Fruit fly (Drosophila melanogaster) whole organism, pupa: ENCODE measurements around the gene CG4582.

Source experiments
- CG10348 ChIP-seq: fragments of 200-800 bp; sonication (Bioruptor generic); IDR thresholded peaks from 2 replicates; pipeline ENCODE4 v1.3.6; 2022; ENCODE audit warnings: missing biosample characterization, missing genetic modification characterization
- CG12605 ChIP-seq: fragments of 200-800 bp; sonication (Bioruptor generic); IDR thresholded peaks from 2 replicates; pipeline ENCODE4 v1.3.6; 2022; ENCODE audit warnings: missing biosample characterization, missing genetic modification characterization
- CG13204 ChIP-seq: fragments of 200-800 bp; sonication (Bioruptor generic); optimal IDR thresholded peaks from 2 replicates; lab custom pipeline; 2018; ENCODE audit warnings: missing biosample characterization, mild to moderate bottlenecking, missing genetic modification characterization, moderate library complexity
- CG14655 ChIP-seq: fragments of 200-800 bp; sonication (Bioruptor generic); optimal IDR thresholded peaks from 3 replicates; lab custom pipeline; 2017; ENCODE audit warnings: mild to moderate bottlenecking, missing biosample characterization, missing genetic modification reagents, missing genetic modification characterization
- CG15710 ChIP-seq: fragments of 200-800 bp; sonication (Bioruptor generic); optimal IDR thresholded peaks from 2 replicates; lab custom pipeline; 2018; ENCODE audit warnings: missing biosample characterization, mild to moderate bottlenecking, missing genetic modification characterization, moderate library complexity
- CG17806 ChIP-seq: fragments of 200-800 bp; sonication (Bioruptor generic); optimal IDR thresholded peaks from 2 replicates; lab custom pipeline; 2018; ENCODE audit warnings: missing biosample characterization, mild to moderate bottlenecking, missing genetic modification characterization, moderate library complexity
- CG32121 ChIP-seq: fragments of 200-800 bp; sonication (Bioruptor generic); IDR thresholded peaks from 2 replicates; pipeline ENCODE4 v1.3.6; 2022; ENCODE audit warnings: missing biosample characterization, missing genetic modification characterization
- CG34367 ChIP-seq: fragments of 200-800 bp; sonication (Bioruptor generic); optimal IDR thresholded peaks from 2 replicates; lab custom pipeline; 2018; ENCODE audit warnings: missing biosample characterization, mild to moderate bottlenecking, missing genetic modification characterization
- CG4496 ChIP-seq: fragments of 200-800 bp; sonication (Bioruptor generic); IDR thresholded peaks from 3 replicates; pipeline ENCODE4 v1.3.6; 2022; ENCODE audit warnings: missing biosample characterization, missing genetic modification characterization
- CG8159 ChIP-seq: fragments of 200-800 bp; sonication (Bioruptor generic); optimal IDR thresholded peaks from 3 replicates; lab custom pipeline; 2018; ENCODE audit warnings: missing biosample characterization, mild to moderate bottlenecking, missing genetic modification characterization, moderate library complexity
- CG8301 ChIP-seq: fragments of 200-800 bp; sonication (Bioruptor generic); optimal IDR thresholded peaks from 2 replicates; lab custom pipeline; 2018; ENCODE audit warnings: missing biosample characterization, mild to moderate bottlenecking, missing genetic modification characterization
- CG9948 ChIP-seq: fragments of 200-800 bp; sonication (Bioruptor generic); optimal IDR thresholded peaks from 2 replicates; lab custom pipeline; 2018; ENCODE audit warnings: missing biosample characterization, mild to moderate bottlenecking, missing genetic modification characterization, moderate library complexity
- D1 ChIP-seq: fragments of 200-800 bp; sonication (Bioruptor generic); optimal IDR thresholded peaks from 2 replicates; lab custom pipeline; 2018; ENCODE audit warnings: missing biosample characterization, mild to moderate bottlenecking, missing genetic modification characterization, moderate library complexity
- EcR ChIP-seq: fragments of 200-800 bp; sonication (Bioruptor generic); optimal IDR thresholded peaks from 3 replicates; lab custom pipeline; 2019; ENCODE audit warnings: missing biosample characterization, missing genetic modification characterization, mild to moderate bottlenecking, moderate library complexity, missing genetic modification reagents
- Ets98B ChIP-seq: fragments of 200-800 bp; sonication (Bioruptor generic); IDR thresholded peaks from 2 replicates; pipeline ENCODE4 v1.3.6; 2022; ENCODE audit warnings: missing biosample characterization, missing genetic modification characterization
- Pif1A ChIP-seq: fragments of 200-800 bp; sonication (Bioruptor generic); optimal IDR thresholded peaks from 3 replicates; lab custom pipeline; 2016; ENCODE audit warnings: missing biosample characterization, missing genetic modification characterization
- Pif1B ChIP-seq: fragments of 200-800 bp; sonication (Bioruptor generic); optimal IDR thresholded peaks from 3 replicates; lab custom pipeline; 2016; ENCODE audit warnings: missing biosample characterization, missing genetic modification characterization
- Snoo ChIP-seq: fragments of 200-800 bp; sonication (Bioruptor generic); optimal IDR thresholded peaks from 3 replicates; lab custom pipeline; 2017; ENCODE audit warnings: missing biosample characterization, mild to moderate bottlenecking, missing genetic modification characterization, inconsistent platforms
- fd96Ca ChIP-seq: fragments of 200-800 bp; sonication (Bioruptor generic); IDR thresholded peaks from 3 replicates; pipeline ENCODE4 v1.3.6; 2022; ENCODE audit warnings: missing biosample characterization, missing genetic modification characterization
- gl ChIP-seq: fragments of 200-800 bp; sonication (Bioruptor generic); optimal IDR thresholded peaks from 2 replicates; lab custom pipeline; 2018; ENCODE audit warnings: missing biosample characterization, mild to moderate bottlenecking, missing genetic modification characterization
- rn ChIP-seq: fragments of 200-800 bp; sonication (Bioruptor generic); IDR thresholded peaks from 2 replicates; pipeline ENCODE4 v1.3.6; 2022; ENCODE audit warnings: missing biosample characterization, missing genetic modification characterization

CG4582 gene

DNA sequence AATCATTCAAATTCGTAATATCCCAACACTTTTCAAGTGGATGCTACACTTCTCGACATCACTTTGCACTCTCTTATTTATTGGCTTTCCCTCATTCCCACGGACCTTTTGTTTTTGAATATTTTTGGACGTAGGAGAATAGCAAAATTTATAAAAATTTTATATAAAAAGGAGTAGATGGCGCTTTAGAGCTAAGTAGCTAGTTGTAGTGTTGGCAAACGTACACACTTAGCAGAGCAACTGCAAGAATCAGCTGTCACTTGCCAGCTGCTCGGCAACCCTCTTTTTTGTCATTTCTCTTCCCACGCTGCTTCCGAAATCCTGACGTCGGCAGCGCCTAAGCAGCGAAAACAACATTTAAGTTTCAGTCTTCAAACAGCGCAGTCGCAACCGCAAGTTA, 11.1 kb upstream of the CG4582 start:
- TF ChIP-seq CG4496 (GFP tag; lab: Robert Waterston, UW): no peak
- TF ChIP-seq Ets98B: no peak
- TF ChIP-seq rn (GFP tag; lab: Robert Waterston, UW): no peak
- TF ChIP-seq Pif1B (GFP tag; lab: Kevin White, UChicago): no peak
- no peak for TF ChIP-seq CG13204 (GFP tag; lab: Kevin White, UChicago)
- TF ChIP-seq Pif1A (GFP tag; lab: Kevin White, UChicago): no peak
- no peak for TF ChIP-seq CG17806 (tag; lab: Kevin White, UChicago)
- no peak for TF ChIP-seq Snoo (tag; lab: Kevin White, UChicago)
- TF ChIP-seq EcR (GFP tag; lab: Kevin White, UChicago): no peak
- no peak for TF ChIP-seq CG10348 (GFP tag; lab: Robert Waterston, UW)
- no peak for TF ChIP-seq CG15710 (tag; lab: Kevin White, UChicago)
- no peak for TF ChIP-seq CG12605
- TF ChIP-seq CG8301 (tag; lab: Kevin White, UChicago): no peak
- no peak for TF ChIP-seq CG34367 (tag; lab: Kevin White, UChicago)
- no peak for TF ChIP-seq CG14655 (GFP tag; lab: Kevin White, UChicago)
- TF ChIP-seq fd96Ca (GFP tag; lab: Robert Waterston, UW): no peak
- TF ChIP-seq CG9948: no peak

DNA sequence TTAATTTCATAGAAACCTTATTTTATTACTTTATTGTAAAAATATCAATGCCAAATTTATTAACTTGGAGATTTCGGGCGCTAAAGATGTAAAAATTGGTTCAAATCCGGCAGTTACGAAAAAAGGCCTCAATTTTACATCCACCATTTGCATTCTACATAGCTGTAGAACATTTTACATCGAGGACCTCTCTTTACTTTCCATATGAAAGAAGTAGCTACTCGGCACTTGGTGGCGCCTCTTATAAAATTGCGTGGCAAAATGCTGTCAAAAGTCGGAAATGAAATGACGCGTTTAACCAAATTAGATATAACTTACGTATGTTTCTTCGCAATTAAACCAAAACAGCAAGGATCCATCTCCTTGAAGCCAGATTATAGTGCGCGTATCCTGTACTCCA, 8.5 kb upstream of the CG4582 start:
- TF ChIP-seq Pif1B (GFP tag; lab: Kevin White, UChicago): no peak
- no peak for TF ChIP-seq fd96Ca (GFP tag; lab: Robert Waterston, UW)
- TF ChIP-seq CG4496 (GFP tag; lab: Robert Waterston, UW): no peak
- no peak for TF ChIP-seq gl (tag; lab: Kevin White, UChicago)
- no peak for TF ChIP-seq CG17806 (tag; lab: Kevin White, UChicago)
- no peak for TF ChIP-seq CG10348 (GFP tag; lab: Robert Waterston, UW)
- TF ChIP-seq EcR (GFP tag; lab: Kevin White, UChicago): no peak
- TF ChIP-seq Ets98B: no peak
- no peak for TF ChIP-seq CG15710 (tag; lab: Kevin White, UChicago)
- no peak for TF ChIP-seq CG8159 (tag; lab: Kevin White, UChicago)

- no peak for TF ChIP-seq Snoo (tag; lab: Kevin White, UChicago)
- TF ChIP-seq CG9948: no peak
- TF ChIP-seq CG13204 (GFP tag; lab: Kevin White, UChicago): no peak
- no peak for TF ChIP-seq D1 (tag; lab: Kevin White, UChicago)
Measured at dm6 chr3R:25590850-25591410, 8.0 kb upstream of the CG4582 start.

dm6 chr3R:25589168-25589567, 6.2 kb upstream of the CG4582 start:
- TF ChIP-seq CG13204 (GFP tag; lab: Kevin White, UChicago) (no peak), CG32121 (no peak), CG8301 (tag; lab: Kevin White, UChicago) (no peak), CG17806 (tag; lab: Kevin White, UChicago) (no peak)
- TF ChIP-seq, all 21 proteins: peak for 0

DNA sequence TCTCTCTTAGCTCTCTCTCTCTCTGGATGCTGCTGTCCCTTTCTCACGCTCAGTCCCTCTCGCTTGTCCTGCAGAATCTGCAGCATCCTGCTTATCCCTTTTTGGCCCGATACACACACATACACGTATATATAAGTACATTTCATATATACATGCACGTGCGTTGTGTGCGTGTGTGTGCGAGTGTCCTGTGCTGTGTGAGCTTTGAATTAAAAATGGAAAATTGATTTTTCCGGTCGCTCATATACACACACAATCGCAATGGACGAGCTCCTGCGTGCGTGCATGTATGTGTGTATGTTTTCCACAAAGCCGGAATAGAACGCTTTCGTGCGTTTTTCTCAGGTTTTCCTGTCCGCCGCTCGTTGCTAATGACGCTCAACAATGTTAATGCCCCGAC, 5.5 kb upstream of the CG4582 start:
- no peak for TF ChIP-seq CG10348 (GFP tag; lab: Robert Waterston, UW)
- no peak for TF ChIP-seq CG8301 (tag; lab: Kevin White, UChicago)
- no peak for TF ChIP-seq CG15710 (tag; lab: Kevin White, UChicago)
- no peak for TF ChIP-seq CG4496 (GFP tag; lab: Robert Waterston, UW)
- TF ChIP-seq Pif1A (GFP tag; lab: Kevin White, UChicago): no peak
- no peak for TF ChIP-seq CG32121
- no peak for TF ChIP-seq fd96Ca (GFP tag; lab: Robert Waterston, UW)
- TF ChIP-seq CG12605: no peak
- TF ChIP-seq CG13204 (GFP tag; lab: Kevin White, UChicago): no peak
- no peak for TF ChIP-seq CG14655 (GFP tag; lab: Kevin White, UChicago)
- no peak for TF ChIP-seq EcR (GFP tag; lab: Kevin White, UChicago)
- no peak for TF ChIP-seq CG34367 (tag; lab: Kevin White, UChicago)
- no peak for TF ChIP-seq rn (GFP tag; lab: Robert Waterston, UW)
- no peak for TF ChIP-seq Snoo (tag; lab: Kevin White, UChicago)
- TF ChIP-seq CG9948: no peak
- TF ChIP-seq CG17806 (tag; lab: Kevin White, UChicago): no peak
- no peak for TF ChIP-seq Ets98B
- TF ChIP-seq CG8159 (tag; lab: Kevin White, UChicago): no peak

DNA sequence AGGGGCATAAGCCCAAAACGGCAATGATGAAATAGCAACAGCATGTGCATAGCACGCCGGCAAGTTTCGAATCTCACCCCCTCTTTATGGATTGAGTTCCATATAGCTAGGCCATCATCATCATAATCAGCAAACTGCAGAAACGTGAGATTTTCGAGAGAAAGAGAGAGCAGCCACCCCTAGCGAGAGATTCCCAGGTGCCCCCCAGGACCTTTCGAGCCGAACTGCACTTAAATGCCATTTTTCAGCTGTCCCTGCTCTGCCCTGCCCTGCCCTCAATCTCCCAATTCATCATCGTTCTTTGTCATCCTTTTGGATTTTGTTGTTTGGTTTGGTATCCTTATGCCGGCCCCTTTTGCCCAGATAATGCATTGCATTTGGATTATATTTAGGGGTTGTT, 4.7 kb upstream of the CG4582 start:
- TF ChIP-seq Pif1B (GFP tag; lab: Kevin White, UChicago): no peak
- TF ChIP-seq EcR (GFP tag; lab: Kevin White, UChicago): no peak
- no peak for TF ChIP-seq Pif1A (GFP tag; lab: Kevin White, UChicago)
- no peak for TF ChIP-seq gl (tag; lab: Kevin White, UChicago)
- TF ChIP-seq CG14655 (GFP tag; lab: Kevin White, UChicago): no peak
- TF ChIP-seq CG34367 (tag; lab: Kevin White, UChicago): no peak
- TF ChIP-seq Ets98B: no peak

DNA sequence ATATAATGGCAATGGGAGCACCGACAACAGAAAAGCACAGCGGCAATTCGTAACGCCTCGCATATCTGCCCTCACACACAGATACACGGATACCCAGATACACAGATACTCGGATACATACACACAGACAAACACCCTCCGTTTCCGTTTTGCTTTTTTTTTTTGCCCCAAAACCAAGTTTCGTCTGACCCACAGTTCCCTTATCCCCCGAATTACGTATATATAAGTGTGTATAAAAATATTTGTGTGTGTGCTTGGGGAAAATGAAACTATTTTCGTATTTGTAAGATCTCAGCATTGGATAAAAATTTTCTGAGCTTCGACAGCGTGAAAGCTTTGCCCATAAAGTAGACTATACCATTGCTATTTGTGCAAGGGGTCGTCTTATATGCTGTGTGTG, 23.6 kb downstream of the CG4582 start:
- TF ChIP-seq Snoo (tag; lab: Kevin White, UChicago) (no peak), CG9948 (no peak), CG13204 (GFP tag; lab: Kevin White, UChicago) (no peak), Pif1B (GFP tag; lab: Kevin White, UChicago) (no peak), CG4496 (GFP tag; lab: Robert Waterston, UW) (0 out of 3 replicates have a peak, but pooled peaks have one; percentile 18), gl (tag; lab: Kevin White, UChicago) (no peak)
